Worm (Caenorhabditis elegans): ENCODE results near the gene F20D6.12.

DNA sequence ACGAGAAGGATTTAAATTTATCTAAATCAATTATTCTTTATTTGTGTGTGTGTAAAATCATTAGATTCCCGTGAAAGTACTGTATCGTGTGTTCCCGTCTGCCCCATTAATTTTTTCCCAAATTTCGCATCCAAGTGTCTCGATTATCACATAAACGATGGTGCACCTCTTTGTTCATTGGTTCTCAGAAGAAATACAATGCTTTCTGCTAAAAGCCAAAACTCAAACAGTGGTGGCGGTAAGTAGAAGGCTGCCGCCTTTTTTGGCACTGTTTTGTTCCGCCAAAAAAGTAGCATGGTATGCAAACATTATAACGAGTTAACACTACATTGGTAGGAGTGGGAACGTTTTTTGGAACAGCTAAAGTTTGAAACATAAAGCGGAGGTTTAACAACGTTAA is 33.5 kb upstream of the F20D6.12 start:
- TF ChIP-seq T23F11.4 (GFP tag; optimal IDR thresholded peaks at IDR 0.05) (no peak), rnt-1 (tag; optimal IDR thresholded peaks at IDR 0.05) (no peak), C38D4.7 (GFP tag; optimal IDR thresholded peaks at IDR 0.05) (no peak), sox-4 (tag; optimal IDR thresholded peaks at IDR 0.05) (no peak), zip-5 (tag; optimal IDR thresholded peaks at IDR 0.05) (no peak), ahr-1 (tag; optimal IDR thresholded peaks at IDR 0.05) (no peak)
